Fruit fly (Drosophila melanogaster) whole organism, embryonic: Measurements from ENCODE around the gene CG14142.
A peak's percentile ranks its signal among the peaks of the same experiment; 100 is the strongest.

Experiments used
- Abd-B ChIP-seq: fragments of 200-800 bp; sonication (Bioruptor generic); optimal IDR thresholded peaks from 2 replicates; lab custom pipeline; 2018; ENCODE audit warnings: missing biosample characterization, mild to moderate bottlenecking, missing genetic modification characterization, moderate library complexity
- Bdp1 ChIP-seq: fragments of 200-800 bp; sonication (Bioruptor generic); optimal IDR thresholded peaks from 3 replicates; lab custom pipeline; 2016; ENCODE audit warnings: missing biosample characterization, missing genetic modification characterization
- Bgb ChIP-seq: fragments of 200-800 bp; sonication (Bioruptor generic); IDR thresholded peaks from 2 replicates; pipeline ENCODE4 v1.3.6; 2022; ENCODE audit warnings: missing biosample characterization, missing genetic modification characterization; ENCODE audit not compliant: partially characterized antibody
- CG11723 ChIP-seq: fragments of 200-800 bp; sonication (Bioruptor generic); optimal IDR thresholded peaks from 2 replicates; lab custom pipeline; 2017; ENCODE audit warnings: missing biosample characterization, mild to moderate bottlenecking, missing genetic modification characterization
- CG13287 ChIP-seq: fragments of 200-800 bp; sonication (Bioruptor generic); IDR thresholded peaks from 2 replicates; pipeline ENCODE4 v1.3.6; 2022; ENCODE audit warnings: missing biosample characterization, missing genetic modification characterization; ENCODE audit not compliant: partially characterized antibody
- CG13296 ChIP-seq: fragments of 200-800 bp; sonication (Bioruptor generic); optimal IDR thresholded peaks from 3 replicates; lab custom pipeline; 2018; ENCODE audit warnings: missing biosample characterization, mild to moderate bottlenecking, missing genetic modification characterization
- CG14710 ChIP-seq: fragments of 200-800 bp; sonication (Bioruptor generic); optimal IDR thresholded peaks from 3 replicates; lab custom pipeline; 2019; ENCODE audit warnings: missing biosample characterization, mild to moderate bottlenecking, missing genetic modification characterization, moderate library complexity
- CG14860 ChIP-seq: fragments of 200-800 bp; sonication (Bioruptor generic); IDR thresholded peaks from 3 replicates; pipeline ENCODE4 v1.3.6; 2022; ENCODE audit warnings: missing biosample characterization, missing genetic modification characterization; ENCODE audit not compliant: partially characterized antibody
- CG15269 ChIP-seq: fragments of 200-800 bp; sonication (Bioruptor generic); optimal IDR thresholded peaks from 2 replicates; lab custom pipeline; 2018; ENCODE audit warnings: missing biosample characterization, mild to moderate bottlenecking, missing genetic modification characterization, moderate library complexity
- CG1602 ChIP-seq: fragments of 200-800 bp; sonication (Bioruptor generic); optimal IDR thresholded peaks from 3 replicates; lab custom pipeline; 2016; ENCODE audit warnings: missing biosample characterization, missing genetic modification characterization
- CG17385 ChIP-seq: fragments of 200-800 bp; sonication (Bioruptor generic); optimal IDR thresholded peaks from 3 replicates; lab custom pipeline; 2018; ENCODE audit warnings: missing biosample characterization, mild to moderate bottlenecking, missing genetic modification characterization
- CG17829 ChIP-seq: fragments of 200-800 bp; optimal IDR thresholded peaks from 2 replicates; lab custom pipeline; 2019; ENCODE audit warnings: missing biosample characterization, mild to moderate bottlenecking, missing genetic modification characterization, moderate library complexity
- CG2120 ChIP-seq: fragments of 200-800 bp; sonication (Bioruptor generic); optimal IDR thresholded peaks from 3 replicates; lab custom pipeline; 2016; ENCODE audit warnings: missing biosample characterization, missing genetic modification characterization
- CG30403 ChIP-seq: fragments of 200-800 bp; sonication (Bioruptor generic); optimal IDR thresholded peaks from 3 replicates; lab custom pipeline; 2016; ENCODE audit warnings: missing biosample characterization, missing genetic modification characterization
- CG31224 ChIP-seq: fragments of 200-800 bp; sonication (Bioruptor generic); IDR thresholded peaks from 2 replicates; pipeline ENCODE4 v1.3.6; 2022; ENCODE audit warnings: missing biosample characterization, missing genetic modification characterization
- CG5245 ChIP-seq: fragments of 200-800 bp; sonication (Bioruptor generic); optimal IDR thresholded peaks from 3 replicates; lab custom pipeline; 2016; ENCODE audit warnings: missing biosample characterization, missing genetic modification characterization
- CG8281 ChIP-seq: fragments of 200-800 bp; sonication (Bioruptor generic); optimal IDR thresholded peaks from 2 replicates; lab custom pipeline; 2018; ENCODE audit warnings: missing biosample characterization, mild to moderate bottlenecking, missing genetic modification characterization, moderate library complexity
- CG8478 ChIP-seq: fragments of >200 bp; optimal IDR thresholded peaks from 2 replicates; lab custom pipeline; 2018
- CHES-1-like ChIP-seq: fragments of 200-800 bp; sonication (Bioruptor generic); optimal IDR thresholded peaks from 2 replicates; lab custom pipeline; 2016; ENCODE audit warnings: missing biosample characterization, missing genetic modification characterization
- D19A ChIP-seq: fragments of 200-800 bp; optimal IDR thresholded peaks from 3 replicates; lab custom pipeline; 2019; ENCODE audit warnings: missing biosample characterization, mild to moderate bottlenecking, missing genetic modification characterization, moderate library complexity
- HHEX ChIP-seq: fragments of 200-800 bp; sonication (Bioruptor generic); optimal IDR thresholded peaks from 3 replicates; lab custom pipeline; 2017; ENCODE audit warnings: missing biosample characterization, mild to moderate bottlenecking, missing genetic modification characterization, missing genetic modification reagents
- Med ChIP-seq: fragments of 200-800 bp; sonication (Bioruptor generic); peaks from one replicate; lab custom pipeline; 2016; ENCODE audit warnings: missing biosample characterization, missing genetic modification characterization, mild to moderate bottlenecking, inconsistent platforms, moderate library complexity
- Nf-YB ChIP-seq: fragments of 200-800 bp; sonication (Bioruptor generic); optimal IDR thresholded peaks from 3 replicates; lab custom pipeline; 2019; ENCODE audit warnings: missing biosample characterization, mild to moderate bottlenecking, missing genetic modification characterization, moderate library complexity
- Rx ChIP-seq: fragments of 200-800 bp; sonication (Bioruptor generic); IDR thresholded peaks from 2 replicates; pipeline ENCODE4 v1.3.6; 2022; ENCODE audit warnings: missing biosample characterization, missing genetic modification characterization
- Scr ChIP-seq: fragments of 200-800 bp; sonication (Bioruptor generic); IDR thresholded peaks from 2 replicates; pipeline ENCODE4 v1.3.6; 2022; ENCODE audit warnings: missing biosample characterization, missing genetic modification characterization; ENCODE audit not compliant: partially characterized antibody
- aop ChIP-seq: fragments of 200-800 bp; sonication (Bioruptor generic); IDR thresholded peaks from 2 replicates; pipeline ENCODE4 v1.3.6; 2022; ENCODE audit warnings: missing biosample characterization, missing genetic modification characterization
- crp ChIP-seq, 2 experiments: fragments of 200-800 bp; sonication (Bioruptor generic); optimal IDR thresholded peaks; 2 replicates in 1 of 2; 3 replicates in 1 of 2; lab custom pipeline; 2017; ENCODE audit warnings: missing biosample characterization in 2 of 2, missing genetic modification characterization in 2 of 2, mild to moderate bottlenecking in 1 of 2, moderate library complexity in 1 of 2
- dm ChIP-seq: fragments of 200-800 bp; sonication (Bioruptor generic); optimal IDR thresholded peaks from 3 replicates; lab custom pipeline; 2016; ENCODE audit warnings: missing biosample characterization, missing genetic modification characterization
- dmrt11E ChIP-seq: fragments of 200-800 bp; sonication (Bioruptor generic); optimal IDR thresholded peaks from 3 replicates; lab custom pipeline; 2018; ENCODE audit warnings: missing biosample characterization, mild to moderate bottlenecking, missing genetic modification characterization, moderate library complexity
- ems ChIP-seq: fragments of 200-800 bp; sonication (Bioruptor generic); optimal IDR thresholded peaks from 3 replicates; lab custom pipeline; 2016; ENCODE audit warnings: missing biosample characterization, missing genetic modification characterization
- eve ChIP-seq, 2 experiments: fragments of >200 bp; optimal IDR thresholded peaks; 2 replicates each; lab custom pipeline; 2017; ENCODE audit warnings: missing biosample characterization in 2 of 2, missing genetic modification characterization in 2 of 2
- gfzf ChIP-seq: fragments of 200-800 bp; sonication (Bioruptor generic); optimal IDR thresholded peaks from 2 replicates; lab custom pipeline; 2016; ENCODE audit warnings: missing biosample characterization, mild to moderate bottlenecking, missing genetic modification characterization, moderate library complexity
- her ChIP-seq: fragments of 200-800 bp; sonication (Bioruptor generic); optimal IDR thresholded peaks from 2 replicates; lab custom pipeline; 2016; ENCODE audit warnings: missing biosample characterization, missing genetic modification characterization
- hkb ChIP-seq, 2 experiments: fragments of 200-800 bp in 1 of 2; fragments of >200 bp in 1 of 2; sonication (Bioruptor generic) in 1 of 2; IDR thresholded peaks in 1 of 2; optimal IDR thresholded peaks in 1 of 2; 2 replicates each; pipeline versions ENCODE4 v1.3.6 to Lab custom; 2017 to 2022; ENCODE audit warnings: missing biosample characterization in 1 of 2, missing genetic modification characterization in 1 of 2
- klu ChIP-seq: fragments of 200-800 bp; sonication (Bioruptor generic); IDR thresholded peaks from 2 replicates; pipeline ENCODE4 v1.3.6; 2022; ENCODE audit warnings: missing biosample characterization, missing genetic modification characterization
- lmd ChIP-seq: fragments of 200-800 bp; sonication (Bioruptor generic); IDR thresholded peaks from 2 replicates; pipeline ENCODE4 v1.3.6; 2022; ENCODE audit warnings: missing biosample characterization, missing genetic modification characterization
- p53 ChIP-seq: fragments of 200-800 bp; sonication (Bioruptor generic); optimal IDR thresholded peaks from 2 replicates; lab custom pipeline; 2016; ENCODE audit warnings: missing biosample characterization, missing genetic modification characterization
- pho ChIP-seq: fragments of 200-800 bp; sonication (Bioruptor generic); optimal IDR thresholded peaks from 2 replicates; lab custom pipeline; 2016; ENCODE audit warnings: missing biosample characterization, missing genetic modification characterization
- ranshi ChIP-seq: fragments of 200-800 bp; sonication (Bioruptor generic); IDR thresholded peaks from 2 replicates; pipeline ENCODE4 v1.3.6; 2022; ENCODE audit warnings: missing biosample characterization, missing genetic modification characterization
- row ChIP-seq: fragments of 200-800 bp; sonication (Bioruptor generic); IDR thresholded peaks from 3 replicates; pipeline ENCODE4 v1.3.6; 2022; ENCODE audit warnings: missing biosample characterization, missing genetic modification characterization
- sd ChIP-seq: fragments of 200-800 bp; sonication (Bioruptor generic); optimal IDR thresholded peaks from 3 replicates; lab custom pipeline; 2018; ENCODE audit warnings: missing biosample characterization, mild to moderate bottlenecking, missing genetic modification characterization, moderate library complexity
- shn ChIP-seq: fragments of 200-800 bp; sonication (Bioruptor generic); optimal IDR thresholded peaks from 3 replicates; lab custom pipeline; 2016; ENCODE audit warnings: missing biosample characterization, missing genetic modification characterization
- sqz ChIP-seq: fragments of 200-800 bp; sonication (Bioruptor generic); optimal IDR thresholded peaks from 3 replicates; lab custom pipeline; 2018; ENCODE audit warnings: missing biosample characterization, mild to moderate bottlenecking, missing genetic modification characterization
- sr ChIP-seq: fragments of 200-800 bp; sonication (Bioruptor generic); IDR thresholded peaks from 3 replicates; pipeline ENCODE4 v1.3.6; 2022; ENCODE audit warnings: missing biosample characterization, missing genetic modification characterization
- tll ChIP-seq, 2 experiments: fragments of 200-800 bp in 1 of 2; fragments of >200 bp in 1 of 2; sonication (Bioruptor generic) in 1 of 2; optimal IDR thresholded peaks; 2 replicates each; lab custom pipeline; 2017 to 2019; ENCODE audit warnings: missing biosample characterization in 2 of 2, missing genetic modification characterization in 2 of 2, mild to moderate bottlenecking in 1 of 2, moderate library complexity in 1 of 2
- tx ChIP-seq: fragments of 200-800 bp; sonication (Bioruptor generic); optimal IDR thresholded peaks from 2 replicates; lab custom pipeline; 2016; ENCODE audit warnings: missing biosample characterization, missing genetic modification characterization
- unpg ChIP-seq: fragments of 200-800 bp; sonication (Bioruptor generic); optimal IDR thresholded peaks from 3 replicates; lab custom pipeline; 2018; ENCODE audit warnings: missing biosample characterization, mild to moderate bottlenecking, missing genetic modification characterization, moderate library complexity
- usp ChIP-seq: fragments of >200 bp; optimal IDR thresholded peaks from 2 replicates; lab custom pipeline; 2017; ENCODE audit warnings: missing biosample characterization, missing genetic modification characterization
- vfl ChIP-seq: fragments of 200-800 bp; sonication (Bioruptor generic); optimal IDR thresholded peaks from 2 replicates; lab custom pipeline; 2016; ENCODE audit warnings: missing biosample characterization, missing genetic modification characterization

Gene CG14142

dm6 chr3L:11197291-11198021 lies 24.1 kb downstream of the CG14142 start, which contains the start of gene GlcAT-P:
TSS of gene GlcAT-P (minus strand) at chr3L:11197536.
- TF ChIP-seq Bgb (GFP tag; lab: Robert Waterston, UW): no peak
- TF ChIP-seq hkb (optimal IDR thresholded peaks at IDR 0.05; lab: Kevin White, UChicago): no peak
- peak; percentile 42; the same call in 1 of the 2 replicates for TF ChIP-seq hkb (GFP tag; IDR thresholded peaks at IDR 0.05; lab: Robert Waterston, UW)
- TF ChIP-seq CG13296: peak; percentile 75
- TF ChIP-seq sqz: peak; percentile 71
- no peak for TF ChIP-seq HHEX
- TF ChIP-seq CG5245 (GFP tag; lab: Kevin White, UChicago): no peak
- no peak for TF ChIP-seq usp
- TF ChIP-seq tx: no peak
- TF ChIP-seq eve (GFP tag; optimal IDR thresholded peaks at IDR 0.05; lab: Kevin White, UChicago): peak in 1 of 2 experiments; percentile 2
- TF ChIP-seq dmrt11E (tag; lab: Kevin White, UChicago): peak; percentile 79
- TF ChIP-seq ems: no peak
- TF ChIP-seq CG17385 (GFP tag; lab: Kevin White, UChicago): peak; percentile 71
- no peak for TF ChIP-seq Rx (GFP tag; lab: Robert Waterston, UW)
- peak; percentile 50 for TF ChIP-seq Med (GFP tag; lab: Kevin White, UChicago)
- peak; percentile 75 for TF ChIP-seq D19A (tag; lab: Kevin White, UChicago)
- no peak for TF ChIP-seq CG31224 (GFP tag; lab: Robert Waterston, UW)
- no peak for TF ChIP-seq aop (GFP tag; lab: Robert Waterston, UW)
- no peak for TF ChIP-seq gfzf (GFP tag; lab: Kevin White, UChicago)
- no peak for TF ChIP-seq tll (GFP tag; optimal IDR thresholded peaks at IDR 0.05; lab: Kevin White, UChicago)
- peak; percentile 53; the same call in 1 of the 2 replicates for TF ChIP-seq ranshi (GFP tag; lab: Robert Waterston, UW)
- TF ChIP-seq CG11723: peak; percentile 44
- TF ChIP-seq CHES-1-like: no peak
- TF ChIP-seq her (GFP tag; lab: Kevin White, UChicago): no peak
- TF ChIP-seq sr (GFP tag; lab: Robert Waterston, UW): no peak
- TF ChIP-seq shn (GFP tag; lab: Kevin White, UChicago): no peak
- TF ChIP-seq CG1602 (GFP tag; lab: Kevin White, UChicago): peak; percentile 48
- peak; percentile 75 for TF ChIP-seq CG14710 (tag; lab: Kevin White, UChicago)
- TF ChIP-seq dm (GFP tag; lab: Kevin White, UChicago): no peak
- TF ChIP-seq CG8478 (lab: Kevin White, UChicago): no peak
- TF ChIP-seq CG14860: no peak
- TF ChIP-seq sd: peak; percentile 18
- TF ChIP-seq CG15269 (tag; lab: Kevin White, UChicago): peak; percentile 85
- TF ChIP-seq row (GFP tag; lab: Robert Waterston, UW): peak; percentile 90
- peak; percentile 61; the same call in 1 of the 2 replicates for TF ChIP-seq klu (GFP tag; lab: Robert Waterston, UW)
- peak; percentile 7 for TF ChIP-seq CG8281 (tag; lab: Kevin White, UChicago)
- peak; percentile 85 for TF ChIP-seq unpg (GFP tag; lab: Kevin White, UChicago)
- TF ChIP-seq CG17829: peak; percentile 65
- peak; percentile 46 for TF ChIP-seq CG2120 (GFP tag; lab: Kevin White, UChicago)
- TF ChIP-seq Scr (GFP tag; lab: Robert Waterston, UW): no peak
- peak; percentile 59 for TF ChIP-seq Nf-YB
- no peak for TF ChIP-seq p53 (GFP tag; lab: Kevin White, UChicago)
- no peak for TF ChIP-seq CG13287
- TF ChIP-seq Bdp1: no peak
- no peak for TF ChIP-seq Abd-B (GFP tag; lab: Kevin White, UChicago)
- TF ChIP-seq crp (GFP tag; optimal IDR thresholded peaks at IDR 0.05; lab: Kevin White, UChicago): peak in 1 of 2 experiments; percentile 11
- TF ChIP-seq CG30403: peak; percentile 73
- TF ChIP-seq lmd: peak; percentile 53; the same call in 1 of the 2 replicates
- TF ChIP-seq vfl (GFP tag; lab: Kevin White, UChicago): no peak
- TF ChIP-seq pho (GFP tag; lab: Kevin White, UChicago): no peak
